Fruit fly (Drosophila melanogaster): ENCODE measurements around the gene CG6693.

- no peak for TF ChIP-seq CG8478 (optimal IDR thresholded peaks at IDR 0.05)
- no peak for TF ChIP-seq CTCF (optimal IDR thresholded peaks at IDR 0.05)
These were observed 12.6 kb downstream of the CG6693 start for dm6 chr3R:11208766-11209331.
